Fruit fly (Drosophila melanogaster): Measurements from ENCODE around the gene cact.

DNA sequence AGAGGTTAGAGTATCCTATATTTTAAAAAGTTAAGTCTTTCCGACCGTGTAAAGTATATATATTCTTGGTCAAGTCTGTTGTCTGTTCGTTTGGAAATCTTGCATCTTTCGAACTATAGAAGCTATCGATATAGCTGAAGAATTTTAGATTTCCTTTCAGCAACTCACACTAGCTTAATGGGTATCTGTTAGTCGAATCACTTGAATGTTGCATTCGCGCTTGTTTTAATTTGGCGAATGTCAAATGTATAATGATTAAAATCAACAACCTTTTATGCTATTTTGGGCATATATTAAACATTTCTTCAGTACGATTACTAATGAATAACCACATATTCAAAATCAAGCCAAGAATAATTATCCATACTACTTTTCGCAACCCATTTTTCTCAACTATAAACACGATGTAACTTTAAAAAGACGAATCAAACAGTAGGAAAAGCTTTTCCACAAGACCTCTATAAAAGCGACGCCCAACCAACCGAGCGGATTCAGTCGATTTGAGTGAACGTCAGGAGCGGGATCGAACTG is 32.2 kb downstream of the cact start, which contains the start of gene Cyp303a1:
- TF ChIP-seq CG8478 (optimal IDR thresholded peaks at IDR 0.05): no peak
- no peak for TF ChIP-seq CTCF (optimal IDR thresholded peaks at IDR 0.05)

Measured in S2 (cell line).